Fruit fly (Drosophila melanogaster) whole organism, adult: ENCODE data around the gene CG9702.
A peak's percentile ranks its signal among the peaks of the same experiment; 100 is the strongest.

Source experiments
- CG11617 ChIP-seq: fragments of 200-800 bp; sonication (Bioruptor generic); optimal IDR thresholded peaks from 2 replicates; lab custom pipeline; 2017; ENCODE audit warnings: mild to moderate bottlenecking, missing biosample characterization, missing genetic modification reagents, missing genetic modification characterization
- CG12768 ChIP-seq: fragments of 200-800 bp; sonication (Bioruptor generic); optimal IDR thresholded peaks from 2 replicates; lab custom pipeline; 2017; ENCODE audit warnings: missing biosample characterization, missing genetic modification characterization, mild to moderate bottlenecking, moderate library complexity, missing genetic modification reagents
- CG14711 ChIP-seq: fragments of 200-800 bp; sonication (Bioruptor generic); optimal IDR thresholded peaks from 2 replicates; lab custom pipeline; 2018; ENCODE audit warnings: missing biosample characterization, mild to moderate bottlenecking, missing genetic modification characterization, moderate library complexity
- CG1620 ChIP-seq: fragments of 200-800 bp; sonication (Bioruptor generic); optimal IDR thresholded peaks from 2 replicates; lab custom pipeline; 2016; ENCODE audit warnings: missing biosample characterization, missing genetic modification characterization
- CG33017 ChIP-seq: fragments of 200-800 bp; sonication (Bioruptor generic); optimal IDR thresholded peaks from 2 replicates; lab custom pipeline; 2018; ENCODE audit warnings: missing biosample characterization, mild to moderate bottlenecking, missing genetic modification characterization, moderate library complexity
- CG5204 ChIP-seq: fragments of 200-800 bp; sonication (Bioruptor generic); optimal IDR thresholded peaks from 2 replicates; lab custom pipeline; 2016; ENCODE audit warnings: missing biosample characterization, missing genetic modification characterization
- CG7045 ChIP-seq: fragments of 200-800 bp; sonication (Bioruptor generic); optimal IDR thresholded peaks from 2 replicates; lab custom pipeline; 2017; ENCODE audit warnings: missing biosample characterization, mild to moderate bottlenecking, missing genetic modification characterization
- CG7101 ChIP-seq: fragments of 200-800 bp; sonication (Bioruptor generic); optimal IDR thresholded peaks from 2 replicates; lab custom pipeline; 2018; ENCODE audit warnings: missing biosample characterization, mild to moderate bottlenecking, missing genetic modification characterization, moderate library complexity
- Clk ChIP-seq: fragments of 200-800 bp; sonication (Bioruptor generic); optimal IDR thresholded peaks from 2 replicates; lab custom pipeline; 2017; ENCODE audit warnings: missing biosample characterization, missing genetic modification characterization
- Crg-1 ChIP-seq: fragments of 200-800 bp; sonication (Bioruptor generic); optimal IDR thresholded peaks from 2 replicates; lab custom pipeline; 2016; ENCODE audit warnings: missing biosample characterization, missing genetic modification characterization
- Hr96 ChIP-seq: fragments of 200-800 bp; sonication (Bioruptor generic); optimal IDR thresholded peaks from 2 replicates; lab custom pipeline; 2016; ENCODE audit warnings: missing biosample characterization, missing genetic modification characterization
- Mnt ChIP-seq: fragments of 200-800 bp; sonication (Bioruptor generic); optimal IDR thresholded peaks from 2 replicates; lab custom pipeline; 2016; ENCODE audit warnings: missing biosample characterization, mild to moderate bottlenecking, missing genetic modification characterization
- bab1 ChIP-seq: fragments of 200-800 bp; sonication (Bioruptor generic); optimal IDR thresholded peaks from 3 replicates; lab custom pipeline; 2019; ENCODE audit warnings: missing biosample characterization, mild to moderate bottlenecking, missing genetic modification characterization, moderate library complexity
- cic ChIP-seq: fragments of 200-800 bp; sonication (Bioruptor generic); optimal IDR thresholded peaks from 2 replicates; lab custom pipeline; 2017; ENCODE audit warnings: missing biosample characterization, mild to moderate bottlenecking, missing genetic modification characterization, moderate library complexity
- cnc ChIP-seq, 2 experiments: fragments of >200 bp; optimal IDR thresholded peaks; 2 replicates each; lab custom pipeline; 2017
- kay ChIP-seq: fragments of 200-800 bp; sonication (Bioruptor generic); peaks from one replicate; lab custom pipeline; 2016; ENCODE audit warnings: missing biosample characterization, missing genetic modification characterization, borderline replicate concordance
- ovo ChIP-seq: fragments of 200-800 bp; sonication (Bioruptor generic); optimal IDR thresholded peaks from 2 replicates; lab custom pipeline; 2016; ENCODE audit warnings: missing biosample characterization, missing genetic modification characterization
- pad ChIP-seq: fragments of 200-800 bp; sonication (Bioruptor generic); optimal IDR thresholded peaks from 3 replicates; lab custom pipeline; 2017; ENCODE audit warnings: missing biosample characterization, missing genetic modification characterization, mild to moderate bottlenecking, moderate library complexity, missing genetic modification reagents
- tj ChIP-seq: fragments of 200-800 bp; sonication (Bioruptor generic); optimal IDR thresholded peaks from 3 replicates; lab custom pipeline; 2017; ENCODE audit warnings: missing biosample characterization, mild to moderate bottlenecking, missing genetic modification characterization, moderate library complexity
- toe ChIP-seq: fragments of 200-800 bp; sonication (Bioruptor generic); optimal IDR thresholded peaks from 2 replicates; lab custom pipeline; 2016; ENCODE audit warnings: missing biosample characterization, missing genetic modification characterization

The CG9702 gene

dm6 chr3R:30570554-30571141, 8.6 kb upstream of the CG9702 start:
- no peak for TF ChIP-seq kay (GFP tag; lab: Kevin White, UChicago)
- no peak for TF ChIP-seq cnc (optimal IDR thresholded peaks at IDR 0.05; lab: Kevin White, UChicago)
- no peak for TF ChIP-seq Hr96 (GFP tag; lab: Kevin White, UChicago)
- TF ChIP-seq cic = no peak
- no peak for TF ChIP-seq bab1 (GFP tag; lab: Kevin White, UChicago)
- TF ChIP-seq Crg-1 = no peak
- no peak for TF ChIP-seq CG12768 (GFP tag; lab: Kevin White, UChicago)
- no peak for TF ChIP-seq ovo (GFP tag; lab: Kevin White, UChicago)
- TF ChIP-seq CG11617 (GFP tag; lab: Kevin White, UChicago) = no peak
- no peak for TF ChIP-seq CG33017 (tag; lab: Kevin White, UChicago)
- no peak for TF ChIP-seq pad (GFP tag; lab: Kevin White, UChicago)
- TF ChIP-seq CG7101 (tag; lab: Kevin White, UChicago) = no peak
- no peak for TF ChIP-seq CG5204 (GFP tag; lab: Kevin White, UChicago)
- TF ChIP-seq CG7045 (GFP tag; lab: Kevin White, UChicago) = no peak
- TF ChIP-seq CG14711 (tag; lab: Kevin White, UChicago) = no peak
- TF ChIP-seq tj (GFP tag; lab: Kevin White, UChicago) = no peak
- TF ChIP-seq Clk (GFP tag; lab: Kevin White, UChicago) = no peak

- TF ChIP-seq ovo (GFP tag; lab: Kevin White, UChicago) (no peak), kay (GFP tag; lab: Kevin White, UChicago) (peak; percentile 51), bab1 (GFP tag; lab: Kevin White, UChicago) (no peak)
Observed at dm6 chr3R:30583542-30583941, 4.3 kb downstream of the CG9702 start, which contains the start of gene Rpt6R. TSS of gene Rpt6R (minus strand) at chr3R:30583697.

- no peak for TF ChIP-seq Mnt
- TF ChIP-seq CG5204 (GFP tag; lab: Kevin White, UChicago) = no peak
- no peak for TF ChIP-seq cnc (optimal IDR thresholded peaks at IDR 0.05; lab: Kevin White, UChicago)
- no peak for TF ChIP-seq CG7101 (tag; lab: Kevin White, UChicago)
- peak; percentile 3 for TF ChIP-seq kay (GFP tag; lab: Kevin White, UChicago)
- TF ChIP-seq Hr96 (GFP tag; lab: Kevin White, UChicago) = no peak
- no peak for TF ChIP-seq tj (GFP tag; lab: Kevin White, UChicago)
- TF ChIP-seq CG14711 (tag; lab: Kevin White, UChicago) = no peak
Observed at dm6 chr3R:30587196-30587753, 8.0 kb downstream of the CG9702 start, which contains the start of gene CG9717. TSS of gene CG9717 (minus strand) at chr3R:30587302.

- TF ChIP-seq toe (GFP tag; lab: Kevin White, UChicago) (no peak), pad (GFP tag; lab: Kevin White, UChicago) (no peak), Hr96 (GFP tag; lab: Kevin White, UChicago) (no peak), kay (GFP tag; lab: Kevin White, UChicago) (no peak), CG7101 (tag; lab: Kevin White, UChicago) (no peak)
Observed at dm6 chr3R:30590237-30590636, 11.0 kb downstream of the CG9702 start.

- TF ChIP-seq tj (GFP tag; lab: Kevin White, UChicago) (no peak), cic (no peak), CG7101 (tag; lab: Kevin White, UChicago) (no peak), CG14711 (tag; lab: Kevin White, UChicago) (no peak), ovo (GFP tag; lab: Kevin White, UChicago) (no peak), CG11617 (GFP tag; lab: Kevin White, UChicago) (no peak), CG12768 (GFP tag; lab: Kevin White, UChicago) (no peak), pad (GFP tag; lab: Kevin White, UChicago) (no peak), Hr96 (GFP tag; lab: Kevin White, UChicago) (no peak), kay (GFP tag; lab: Kevin White, UChicago) (no peak), cnc (optimal IDR thresholded peaks at IDR 0.05; lab: Kevin White, UChicago) (no peak), Clk (GFP tag; lab: Kevin White, UChicago) (no peak), CG7045 (GFP tag; lab: Kevin White, UChicago) (no peak), CG1620 (GFP tag; lab: Kevin White, UChicago) (no peak), toe (GFP tag; lab: Kevin White, UChicago) (no peak)
Observed at dm6 chr3R:30590845-30591244, 11.6 kb downstream of the CG9702 start.

dm6 chr3R:30592733-30593132, 13.5 kb downstream of the CG9702 start:
- TF ChIP-seq CG12768 (GFP tag; lab: Kevin White, UChicago) (no peak), Crg-1 (no peak), CG14711 (tag; lab: Kevin White, UChicago) (no peak), CG7045 (GFP tag; lab: Kevin White, UChicago) (no peak), toe (GFP tag; lab: Kevin White, UChicago) (no peak), ovo (GFP tag; lab: Kevin White, UChicago) (no peak), Mnt (no peak)
